Fruit fly (Drosophila melanogaster): ENCODE data around the gene Daao2.

Daao2 gene

DNA sequence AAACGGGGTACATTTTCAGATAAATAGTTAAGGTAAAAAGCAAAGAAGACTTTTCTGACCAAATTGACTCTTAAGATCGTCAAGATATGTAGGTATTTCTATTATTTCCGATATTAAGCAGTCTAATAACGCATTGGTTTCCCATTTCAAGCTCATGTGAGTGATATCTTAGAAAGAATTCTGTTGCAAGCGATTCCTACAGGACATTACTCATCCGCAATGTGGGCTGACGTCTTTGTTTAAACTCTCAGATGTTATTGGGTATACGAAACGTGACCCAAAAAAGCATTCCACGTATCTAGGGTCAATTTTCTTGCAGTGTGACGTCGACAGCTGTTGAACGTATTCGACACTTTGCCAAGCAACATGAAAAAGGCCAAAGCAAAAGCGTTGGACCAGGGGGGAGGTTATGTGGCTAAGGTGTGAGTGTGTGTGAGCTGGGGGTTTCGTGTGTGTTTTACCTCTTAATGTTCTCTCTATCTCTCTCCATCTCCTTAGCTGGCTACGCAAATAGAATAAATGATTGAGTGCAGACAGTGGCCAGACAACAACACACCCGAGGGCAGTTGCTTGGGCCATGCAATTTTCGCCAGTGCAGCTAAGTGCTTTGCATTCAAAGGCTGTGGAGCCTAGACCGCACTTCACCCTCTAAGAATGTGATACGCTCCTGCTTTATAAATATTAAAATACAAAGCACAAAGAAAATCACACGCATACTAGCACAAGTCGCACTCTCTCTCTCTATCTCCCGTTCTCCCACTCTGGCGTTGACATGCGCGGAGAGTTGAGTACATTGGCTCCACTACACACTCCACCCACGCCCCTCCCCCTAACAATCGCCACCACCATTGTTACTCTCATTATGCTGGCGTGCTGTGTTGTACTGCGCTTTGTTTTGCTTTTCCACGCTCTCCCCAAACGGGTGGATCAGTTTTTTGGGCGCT, 15.5 kb upstream of the Daao2 start (continued):
- TF ChIP-seq TFAM (GFP tag; optimal IDR thresholded peaks at IDR 0.05) (peak; percentile 72), gfzf (GFP tag; optimal IDR thresholded peaks at IDR 0.05) (peak; percentile 25), row (GFP tag; IDR thresholded peaks at IDR 0.05) (peak; percentile 92), trh (GFP tag; optimal IDR thresholded peaks at IDR 0.05) (peak; percentile 88), CG14710 (tag; optimal IDR thresholded peaks at IDR 0.05) (peak; percentile 96), Dad (GFP tag; optimal IDR thresholded peaks at IDR 0.05) (peak; percentile 95), hkb (optimal IDR thresholded peaks at IDR 0.05) (no peak), hkb (GFP tag; IDR thresholded peaks at IDR 0.05) (peak; percentile 81), Sox102F (GFP tag; optimal IDR thresholded peaks at IDR 0.05) (peak; percentile 92), mld (GFP tag; IDR thresholded peaks at IDR 0.05; ENCODE audit: partially characterized antibody) (no peak), Lhr (GFP tag; optimal IDR thresholded peaks at IDR 0.05) (peak; percentile 82), CG5953 (GFP tag; IDR thresholded peaks at IDR 0.05) (peak; percentile 70), vnd (GFP tag; IDR thresholded peaks at IDR 0.05; ENCODE audit: partially characterized antibody) (no peak), CG6765 (GFP tag; optimal IDR thresholded peaks at IDR 0.05) (peak; percentile 95), CG17612 (GFP tag; IDR thresholded peaks at IDR 0.05) (peak; percentile 77), Oli (tag; optimal IDR thresholded peaks at IDR 0.05) (peak; percentile 97), run (tag; optimal IDR thresholded peaks at IDR 0.05) (peak; percentile 87), CG1832 (GFP tag; optimal IDR thresholded peaks at IDR 0.05) (no peak), ERR (GFP tag; optimal IDR thresholded peaks at IDR 0.05) (peak; percentile 86), nerfin-1 (tag; optimal IDR thresholded peaks at IDR 0.05) (peak; percentile 93), Kr (GFP tag; optimal IDR thresholded peaks at IDR 0.05) (no peak), lilli (GFP tag; optimal IDR thresholded peaks at IDR 0.05) (peak; percentile 95), gcm (GFP tag; optimal IDR thresholded peaks at IDR 0.05) (peak; percentile 86), CG12942 (GFP tag; optimal IDR thresholded peaks at IDR 0.05) (peak; percentile 93), br (optimal IDR thresholded peaks at IDR 0.05) (no peak), Lim3 (GFP tag; IDR thresholded peaks at IDR 0.05) (peak; percentile 69; the same call in 1 of the 2 replicates), tio (GFP tag; optimal IDR thresholded peaks at IDR 0.05) (peak; percentile 98), fd64A (GFP tag; optimal IDR thresholded peaks at IDR 0.05) (peak; percentile 82), onecut (GFP tag; IDR thresholded peaks at IDR 0.05) (peak; percentile 68), CG3726 (GFP tag; IDR thresholded peaks at IDR 0.05) (peak; percentile 57; the same call in 2 of the 3 replicates), eyg (GFP tag; optimal IDR thresholded peaks at IDR 0.05) (peak; percentile 97), Antp (GFP tag; optimal IDR thresholded peaks at IDR 0.05) (peak; percentile 97), grn (GFP tag; optimal IDR thresholded peaks at IDR 0.05) (peak; percentile 89), gt (GFP tag; IDR thresholded peaks at IDR 0.05) (peak; percentile 74), CG6272 (GFP tag; IDR thresholded peaks at IDR 0.05) (peak; percentile 68), Poxn (GFP tag; IDR thresholded peaks at IDR 0.05) (peak; percentile 73), Chrac-16 (GFP tag; optimal IDR thresholded peaks at IDR 0.05) (peak; percentile 94), CG8478 (optimal IDR thresholded peaks at IDR 0.05) (peak; percentile 21), hbn (GFP tag; IDR thresholded peaks at IDR 0.05; ENCODE audit: partially characterized antibody) (no peak), Fer3 (tag; optimal IDR thresholded peaks at IDR 0.05) (peak; percentile 88), jumu (GFP tag; optimal IDR thresholded peaks at IDR 0.05) (peak; percentile 97), gro (GFP tag; optimal IDR thresholded peaks at IDR 0.05) (peak; percentile 96), CG31441 (GFP tag; IDR thresholded peaks at IDR 0.05) (peak; percentile 95), pb (GFP tag; optimal IDR thresholded peaks at IDR 0.05) (peak; percentile 96), bab2 (GFP tag; optimal IDR thresholded peaks at IDR 0.05) (peak; percentile 96), peb (GFP tag; IDR thresholded peaks at IDR 0.05) (peak; percentile 67), toy (GFP tag; IDR thresholded peaks at IDR 0.05) (peak; percentile 9; the same call in 1 of the 2 replicates), ssp (GFP tag; IDR thresholded peaks at IDR 0.05) (peak; percentile 75), dpn (GFP tag; optimal IDR thresholded peaks at IDR 0.05) (peak; percentile 95 to 98), repo (GFP tag; optimal IDR thresholded peaks at IDR 0.05) (peak; percentile 90)

All from whole organism, embryonic.